Worm (Caenorhabditis elegans) whole organism, L2 larva: ENCODE results near the gene F08B4.8.
A peak's percentile ranks its signal among the peaks of the same experiment; 100 is the strongest.

Experiments used
- C34F6.9 ChIP-seq: fragments of 150-350 bp; optimal IDR thresholded peaks from 2 replicates; lab custom pipeline; 2014; ENCODE audit warnings: missing biosample characterization, missing genetic modification characterization
- F13H6.1 ChIP-seq: sonication (generic microtip); optimal IDR thresholded peaks from 2 replicates; lab custom pipeline; 2016; ENCODE audit warnings: missing genetic modification characterization, missing compliant biosample characterization
- R02D3.7 ChIP-seq: fragments of 150-350 bp; optimal IDR thresholded peaks from 2 replicates; lab custom pipeline; 2014; ENCODE audit warnings: missing biosample characterization, missing genetic modification characterization
- ZK546.5 ChIP-seq: sonication (generic microtip); optimal IDR thresholded peaks from 2 replicates; lab custom pipeline; 2017; ENCODE audit warnings: missing biosample characterization, missing genetic modification characterization
- alr-1 ChIP-seq: fragments of 150-350 bp; optimal IDR thresholded peaks from 2 replicates; lab custom pipeline; 2014; ENCODE audit warnings: missing biosample characterization, missing genetic modification characterization
- aly-2 ChIP-seq: fragments of 150-350 bp; optimal IDR thresholded peaks from 2 replicates; lab custom pipeline; 2014; ENCODE audit warnings: missing biosample characterization, missing genetic modification characterization
- ama-1 ChIP-seq: fragments of 150-350 bp; optimal IDR thresholded peaks from 2 replicates; lab custom pipeline; 2018; ENCODE audit warnings: inconsistent platforms
- blmp-1 ChIP-seq: sonication (generic microtip); optimal IDR thresholded peaks from 2 replicates; lab custom pipeline; 2017; ENCODE audit warnings: missing genetic modification characterization, mild to moderate bottlenecking, missing compliant biosample characterization, antibody characterized with exemption, moderate library complexity; ENCODE audit not compliant: insufficient read depth
- ceh-16 ChIP-seq: fragments of 150-350 bp; optimal IDR thresholded peaks from 2 replicates; lab custom pipeline; 2014; ENCODE audit warnings: missing biosample characterization, missing genetic modification characterization
- ceh-82 ChIP-seq: fragments of 150-350 bp; optimal IDR thresholded peaks from 2 replicates; lab custom pipeline; 2014; ENCODE audit warnings: missing biosample characterization, missing genetic modification characterization
- crh-2 ChIP-seq: sonication (generic microtip); optimal IDR thresholded peaks from 2 replicates; lab custom pipeline; 2017; ENCODE audit warnings: missing biosample characterization, missing genetic modification characterization
- dmd-4 ChIP-seq: sonication (generic microtip); optimal IDR thresholded peaks from 2 replicates; lab custom pipeline; 2017; ENCODE audit warnings: missing biosample characterization, missing genetic modification characterization
- elt-1 ChIP-seq: fragments of 150-350 bp; optimal IDR thresholded peaks from 2 replicates; lab custom pipeline; 2014; ENCODE audit warnings: missing biosample characterization, missing genetic modification characterization
- elt-3 ChIP-seq: sonication (generic microtip); optimal IDR thresholded peaks from 2 replicates; lab custom pipeline; 2017; ENCODE audit warnings: missing biosample characterization, missing genetic modification characterization
- fos-1 ChIP-seq: fragments of 150-350 bp; optimal IDR thresholded peaks from 2 replicates; lab custom pipeline; 2014; ENCODE audit warnings: missing biosample characterization, missing genetic modification characterization
- gmeb-1 ChIP-seq: fragments of 150-350 bp; optimal IDR thresholded peaks from 2 replicates; lab custom pipeline; 2014; ENCODE audit warnings: missing biosample characterization, missing genetic modification characterization
- lin-11 ChIP-seq: fragments of 150-350 bp; sonication (generic microtip); optimal IDR thresholded peaks from 2 replicates; lab custom pipeline; 2014; ENCODE audit warnings: missing biosample characterization, missing genetic modification characterization, inconsistent platforms, mixed read lengths
- lin-13 ChIP-seq: fragments of 150-350 bp; optimal IDR thresholded peaks from 2 replicates; lab custom pipeline; 2014; ENCODE audit warnings: missing biosample characterization, missing genetic modification reagents, missing genetic modification characterization
- lsy-2 ChIP-seq, 2 experiments: fragments of 150-350 bp in 1 of 2; sonication (generic microtip) in 1 of 2; optimal IDR thresholded peaks; 2 replicates each; lab custom pipeline; 2014 to 2017; ENCODE audit warnings: missing biosample characterization in 2 of 2, missing genetic modification characterization in 2 of 2
- mab-5 ChIP-seq: fragments of 150-350 bp; optimal IDR thresholded peaks from 2 replicates; lab custom pipeline; 2014; ENCODE audit warnings: missing biosample characterization, missing genetic modification characterization
- mbf-1 ChIP-seq: sonication (generic microtip); optimal IDR thresholded peaks from 2 replicates; lab custom pipeline; 2017; ENCODE audit warnings: missing biosample characterization, missing genetic modification characterization
- mdl-1 ChIP-seq, 2 experiments: fragments of 150-350 bp in 1 of 2; sonication (generic microtip) in 1 of 2; optimal IDR thresholded peaks; 2 replicates each; lab custom pipeline; 2017; ENCODE audit warnings: missing biosample characterization in 2 of 2, missing genetic modification characterization in 2 of 2
- nhr-10 ChIP-seq: sonication (generic microtip); optimal IDR thresholded peaks from 2 replicates; lab custom pipeline; 2017; ENCODE audit warnings: missing biosample characterization, missing genetic modification characterization
- nhr-11 ChIP-seq: fragments of 150-350 bp; optimal IDR thresholded peaks from 2 replicates; lab custom pipeline; 2014; ENCODE audit warnings: missing biosample characterization, missing genetic modification characterization
- nhr-12 ChIP-seq: fragments of 150-350 bp; optimal IDR thresholded peaks from 2 replicates; lab custom pipeline; 2014; ENCODE audit warnings: missing biosample characterization, missing genetic modification characterization
- nhr-129 ChIP-seq: fragments of 150-350 bp; optimal IDR thresholded peaks from 2 replicates; lab custom pipeline; 2014; ENCODE audit warnings: missing biosample characterization, missing genetic modification characterization
- nhr-23 ChIP-seq: fragments of 150-350 bp; optimal IDR thresholded peaks from 2 replicates; lab custom pipeline; 2014; ENCODE audit warnings: missing biosample characterization, missing genetic modification reagents, missing genetic modification characterization
- nhr-237 ChIP-seq: fragments of 150-350 bp; optimal IDR thresholded peaks from 2 replicates; lab custom pipeline; 2014; ENCODE audit warnings: missing biosample characterization, missing genetic modification characterization
- nhr-6 ChIP-seq: fragments of 150-350 bp; optimal IDR thresholded peaks from 2 replicates; lab custom pipeline; 2014; ENCODE audit warnings: missing biosample characterization, missing genetic modification characterization
- nhr-77 ChIP-seq: fragments of 150-350 bp; optimal IDR thresholded peaks from 2 replicates; lab custom pipeline; 2014; ENCODE audit warnings: missing biosample characterization, missing genetic modification characterization
- peb-1 ChIP-seq: fragments of 150-350 bp; optimal IDR thresholded peaks from 2 replicates; lab custom pipeline; 2014; ENCODE audit warnings: missing biosample characterization, missing genetic modification characterization
- sem-4 ChIP-seq: fragments of 150-350 bp; optimal IDR thresholded peaks from 2 replicates; lab custom pipeline; 2014; ENCODE audit warnings: missing biosample characterization, missing genetic modification reagents, missing genetic modification characterization
- sma-3 ChIP-seq: sonication (generic microtip); optimal IDR thresholded peaks from 2 replicates; lab custom pipeline; 2016; ENCODE audit warnings: missing genetic modification reagents, missing genetic modification characterization, missing compliant biosample characterization
- sma-9 ChIP-seq, 2 experiments: fragments of 150-350 bp in 1 of 2; sonication (generic microtip) in 1 of 2; optimal IDR thresholded peaks; 2 replicates each; lab custom pipeline; 2014 to 2016; ENCODE audit warnings: missing genetic modification characterization in 2 of 2, mild to moderate bottlenecking in 1 of 2, missing biosample characterization in 1 of 2, missing compliant biosample characterization in 1 of 2, missing genetic modification reagents in 1 of 2, moderate library complexity in 1 of 2
- snpc-4 ChIP-seq: fragments of 150-350 bp; optimal IDR thresholded peaks from 2 replicates; lab custom pipeline; 2014; ENCODE audit warnings: missing biosample characterization, missing genetic modification characterization
- unc-55 ChIP-seq: fragments of 150-350 bp; sonication (generic microtip); optimal IDR thresholded peaks from 3 replicates; lab custom pipeline; 2014; ENCODE audit warnings: missing biosample characterization, missing genetic modification reagents, missing genetic modification characterization
- unc-62 ChIP-seq: fragments of 150-350 bp; optimal IDR thresholded peaks from 2 replicates; lab custom pipeline; 2014; ENCODE audit warnings: missing biosample characterization, missing genetic modification reagents, missing genetic modification characterization
- ztf-1 ChIP-seq: fragments of 200-800 bp; sonication (Bioruptor generic); conservative IDR thresholded peaks from 2 replicates; pipeline ENCODE4 v1.3.6; 2022; ENCODE audit warnings: missing genetic modification characterization, missing compliant biosample characterization
- ztf-4 ChIP-seq: fragments of 150-350 bp; optimal IDR thresholded peaks from 2 replicates; lab custom pipeline; 2014; ENCODE audit warnings: missing biosample characterization, missing genetic modification characterization

F08B4.8 gene

DNA sequence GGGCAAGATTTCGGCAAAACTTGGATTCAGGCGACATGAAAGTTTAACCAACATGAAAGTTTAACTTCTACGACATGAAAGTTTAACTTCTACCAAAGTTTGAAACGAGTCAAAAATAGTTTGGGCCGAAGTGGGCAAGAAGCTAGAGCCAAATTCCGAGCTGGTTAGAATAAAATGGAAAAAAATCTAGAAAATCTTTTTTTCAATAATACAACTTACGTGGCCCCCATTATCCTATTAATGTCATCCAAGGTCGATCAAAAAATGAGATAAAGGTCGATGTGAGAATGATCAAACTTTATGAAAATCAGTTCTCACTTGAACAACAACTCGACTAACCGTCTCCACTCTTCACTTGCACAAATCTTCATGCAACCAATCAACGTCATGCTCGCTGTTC is at the start of gene F08B4.8:
TSS of gene F08B4.8 (plus strand) at position 301 of the 400 bp plus-strand sequence.
- no peak for TF ChIP-seq aly-2
- TF ChIP-seq lin-11, result no peak
- no peak for TF ChIP-seq peb-1
- TF ChIP-seq gmeb-1, result no peak
- no peak for TF ChIP-seq lin-13 (GFP tag; lab: Kevin White, UChicago)

DNA sequence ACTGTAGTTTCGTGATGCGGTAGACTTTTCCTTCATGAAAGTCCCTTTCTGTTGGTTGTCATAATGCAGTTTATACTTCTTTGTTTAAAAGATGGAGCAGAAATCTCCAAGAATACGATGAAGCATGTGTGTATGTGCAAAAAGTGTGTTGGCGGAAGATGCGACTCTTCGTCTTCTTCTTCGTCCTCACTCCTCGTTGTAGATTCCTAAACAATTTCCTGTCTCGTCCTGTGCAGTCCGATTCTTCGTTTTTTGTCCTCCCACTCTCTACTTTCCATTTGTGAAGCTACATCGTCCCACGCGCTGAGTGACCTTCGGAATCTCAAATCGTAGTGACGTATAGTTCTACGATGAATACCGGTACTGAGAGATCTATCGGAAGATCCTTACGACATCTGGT is 49.1 kb upstream of the F08B4.8 start:
- no peak for TF ChIP-seq nhr-6 (tag; lab: Kevin White, UChicago)
- no peak for TF ChIP-seq ZK546.5
- TF ChIP-seq nhr-12 (tag; lab: Kevin White, UChicago), result no peak
- no peak for TF ChIP-seq fos-1 (tag; lab: Kevin White, UChicago)
- TF ChIP-seq ztf-4 (tag; lab: Kevin White, UChicago), result no peak
- TF ChIP-seq nhr-11 (tag; lab: Kevin White, UChicago), result no peak
- no peak for TF ChIP-seq ztf-1 (GFP tag; lab: Robert Waterston, UW)
- no peak for TF ChIP-seq snpc-4 (tag; lab: Kevin White, UChicago)

DNA sequence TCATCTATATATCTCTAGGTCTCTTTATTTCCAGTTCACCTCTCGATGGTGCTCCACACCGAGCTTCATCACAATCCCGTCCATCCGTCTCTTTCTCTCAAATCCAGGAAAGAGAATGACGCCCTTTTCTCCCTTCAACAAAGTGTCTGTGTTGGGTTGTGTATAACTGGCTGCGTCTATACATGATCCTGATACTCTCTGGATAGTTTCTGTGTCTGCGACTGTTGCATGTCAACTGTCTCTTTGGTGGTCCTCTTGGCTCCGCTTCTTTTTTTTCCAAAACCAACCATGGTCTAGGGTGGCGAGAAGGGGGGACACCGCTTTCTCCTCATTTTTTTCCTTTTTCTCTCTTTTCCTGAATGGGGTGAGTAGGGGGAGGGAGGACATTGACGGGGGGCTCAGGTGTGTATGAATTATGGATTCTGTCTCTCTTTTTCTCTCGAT is 47.8 kb upstream of the F08B4.8 start:
- peak; percentile 59 for TF ChIP-seq crh-2 (tag; lab: Kevin White, UChicago)
- peak; percentile 35 to 59 for TF ChIP-seq lsy-2 (tag; optimal IDR thresholded peaks at IDR 0.05; lab: Kevin White, UChicago)
- peak; percentile 61 for TF ChIP-seq ztf-4 (tag; lab: Kevin White, UChicago)
- TF ChIP-seq sem-4 (tag; lab: Kevin White, UChicago), result peak; percentile 56
- no peak for TF ChIP-seq fos-1 (tag; lab: Kevin White, UChicago)
- TF ChIP-seq elt-1, result no peak
- peak; percentile 39 for TF ChIP-seq snpc-4 (tag; lab: Kevin White, UChicago)
- TF ChIP-seq mdl-1 (tag; optimal IDR thresholded peaks at IDR 0.05; lab: Kevin White, UChicago), result peak in 1 of 2 experiments; percentile 36
- peak; percentile 59 for TF ChIP-seq C34F6.9 (tag; lab: Kevin White, UChicago)
- peak; percentile 63 for TF ChIP-seq sma-9 (GFP tag; optimal IDR thresholded peaks at IDR 0.05; lab: Kevin White, UChicago)
- no peak for TF ChIP-seq sma-9 (tag; optimal IDR thresholded peaks at IDR 0.05; lab: Kevin White, UChicago)
- TF ChIP-seq F13H6.1 (tag; lab: Kevin White, UChicago), result peak; percentile 86
- TF ChIP-seq nhr-129 (tag; lab: Kevin White, UChicago), result peak; percentile 83
- TF ChIP-seq unc-55 (GFP tag; lab: Kevin White, UChicago), result peak; percentile 65
- TF ChIP-seq nhr-23 (tag; lab: Kevin White, UChicago), result no peak

ce11 chrIV:8630243-8630642 is 47.2 kb upstream of the F08B4.8 start:
- TF ChIP-seq R02D3.7 (tag; lab: Kevin White, UChicago) (no peak), unc-55 (GFP tag; lab: Kevin White, UChicago) (no peak), alr-1 (tag; lab: Kevin White, UChicago) (no peak), elt-3 (no peak), unc-62 (GFP tag; lab: Kevin White, UChicago) (no peak), ceh-16 (no peak), sem-4 (tag; lab: Kevin White, UChicago) (no peak), sma-3 (GFP tag; lab: Kevin White, UChicago) (no peak), crh-2 (tag; lab: Kevin White, UChicago) (no peak), nhr-77 (tag; lab: Kevin White, UChicago) (no peak), mbf-1 (no peak), blmp-1 (tag; lab: Kevin White, UChicago) (no peak), ztf-4 (tag; lab: Kevin White, UChicago) (no peak), sma-9 (GFP tag; optimal IDR thresholded peaks at IDR 0.05; lab: Kevin White, UChicago) (no peak), sma-9 (tag; optimal IDR thresholded peaks at IDR 0.05; lab: Kevin White, UChicago) (no peak)

DNA sequence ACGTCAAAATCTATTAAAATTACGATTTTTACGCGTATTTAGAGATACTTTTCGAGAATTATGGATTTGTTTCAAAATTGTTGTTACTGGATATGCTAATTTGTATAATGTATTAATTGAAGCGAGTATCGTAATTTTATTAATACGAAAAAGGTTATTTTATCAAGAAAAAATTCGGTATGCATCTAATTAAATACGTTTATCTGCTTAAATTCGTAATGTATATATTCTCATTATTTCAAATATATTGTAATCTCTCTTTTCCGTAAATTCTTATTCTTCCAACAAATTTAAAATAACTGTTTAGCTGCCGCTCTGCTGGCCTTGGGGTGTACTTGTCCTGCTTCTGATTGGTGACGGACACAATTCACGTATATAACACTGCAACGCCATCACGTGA is 46.4 kb upstream of the F08B4.8 start, which contains the start of gene dgk-4:
TSS of gene dgk-4 (plus strand) at position 301 of the 400 bp plus-strand sequence.
- TF ChIP-seq elt-3, result no peak
- no peak for TF ChIP-seq R02D3.7 (tag; lab: Kevin White, UChicago)
- no peak for TF ChIP-seq mdl-1 (tag; optimal IDR thresholded peaks at IDR 0.05; lab: Kevin White, UChicago)
- TF ChIP-seq blmp-1 (tag; lab: Kevin White, UChicago), result no peak
- no peak for TF ChIP-seq unc-55 (GFP tag; lab: Kevin White, UChicago)
- no peak for TF ChIP-seq sem-4 (tag; lab: Kevin White, UChicago)
- TF ChIP-seq lin-11, result no peak
- TF ChIP-seq nhr-23 (tag; lab: Kevin White, UChicago), result no peak
- no peak for TF ChIP-seq lin-13 (GFP tag; lab: Kevin White, UChicago)
- no peak for TF ChIP-seq nhr-11 (tag; lab: Kevin White, UChicago)
- TF ChIP-seq ama-1 (lab: Kevin White, UChicago), result no peak
- TF ChIP-seq nhr-237, result no peak
- no peak for TF ChIP-seq C34F6.9 (tag; lab: Kevin White, UChicago)
- TF ChIP-seq dmd-4, result no peak
- no peak for TF ChIP-seq F13H6.1 (tag; lab: Kevin White, UChicago)
- no peak for TF ChIP-seq mab-5 (tag; lab: Kevin White, UChicago)
- TF ChIP-seq ceh-82, result no peak
- TF ChIP-seq nhr-10 (tag; lab: Kevin White, UChicago), result no peak
- no peak for TF ChIP-seq mbf-1
